Fruit fly (Drosophila melanogaster) whole organism, prepupa: ENCODE results near the gene Osi22.

Source experiments
- CG10631 ChIP-seq: fragments of 200-800 bp; sonication (Bioruptor generic); optimal IDR thresholded peaks from 2 replicates; lab custom pipeline; 2016; ENCODE audit warnings: missing biosample characterization, missing genetic modification characterization
- CG10669 ChIP-seq: fragments of 200-800 bp; sonication (Bioruptor generic); optimal IDR thresholded peaks from 3 replicates; lab custom pipeline; 2018; ENCODE audit warnings: missing biosample characterization, mild to moderate bottlenecking, missing genetic modification characterization, moderate library complexity
- CG11294 ChIP-seq: fragments of 200-800 bp; sonication (Bioruptor generic); IDR thresholded peaks from 2 replicates; pipeline ENCODE4 v1.3.6; 2022; ENCODE audit warnings: missing biosample characterization, missing genetic modification characterization
- CG11762 ChIP-seq: fragments of 200-800 bp; sonication (Bioruptor generic); optimal IDR thresholded peaks from 3 replicates; lab custom pipeline; 2016; ENCODE audit warnings: missing biosample characterization, missing genetic modification characterization; ENCODE audit not compliant: insufficient read depth
- CG11902 ChIP-seq: fragments of 200-800 bp; sonication (Bioruptor generic); optimal IDR thresholded peaks from 3 replicates; lab custom pipeline; 2016; ENCODE audit warnings: missing biosample characterization, missing genetic modification characterization
- CG15336 ChIP-seq: fragments of 200-800 bp; sonication (Bioruptor generic); IDR thresholded peaks from 2 replicates; pipeline ENCODE4 v1.3.6; 2022; ENCODE audit warnings: missing biosample characterization, missing genetic modification characterization
- CG1621 ChIP-seq: fragments of 200-800 bp; sonication (Bioruptor generic); optimal IDR thresholded peaks from 3 replicates; lab custom pipeline; 2018; ENCODE audit warnings: missing biosample characterization, mild to moderate bottlenecking, missing genetic modification characterization
- CG3032 ChIP-seq: fragments of 200-800 bp; optimal IDR thresholded peaks from 2 replicates; lab custom pipeline; 2019; ENCODE audit warnings: missing biosample characterization, mild to moderate bottlenecking, missing genetic modification characterization, moderate library complexity
- CG31627 ChIP-seq: fragments of 200-800 bp; sonication (Bioruptor generic); optimal IDR thresholded peaks from 3 replicates; lab custom pipeline; 2016; ENCODE audit warnings: missing biosample characterization, missing genetic modification characterization
- CG32006 ChIP-seq: fragments of 200-800 bp; sonication (Bioruptor generic); optimal IDR thresholded peaks from 3 replicates; lab custom pipeline; 2017; ENCODE audit warnings: missing biosample characterization, mild to moderate bottlenecking, missing genetic modification characterization
- CG34406 ChIP-seq: fragments of 200-800 bp; sonication (Bioruptor generic); optimal IDR thresholded peaks from 3 replicates; lab custom pipeline; 2016; ENCODE audit warnings: missing biosample characterization, missing genetic modification characterization
- CG4318 ChIP-seq: fragments of 200-800 bp; sonication (Bioruptor generic); optimal IDR thresholded peaks from 3 replicates; lab custom pipeline; 2017; ENCODE audit warnings: missing biosample characterization, mild to moderate bottlenecking, missing genetic modification characterization
- CG6276 ChIP-seq: fragments of 200-800 bp; sonication (Bioruptor generic); optimal IDR thresholded peaks from 2 replicates; lab custom pipeline; 2017; ENCODE audit warnings: missing biosample characterization, mild to moderate bottlenecking, missing genetic modification characterization
- CG6792 ChIP-seq: fragments of 200-800 bp; sonication (Bioruptor generic); optimal IDR thresholded peaks from 3 replicates; lab custom pipeline; 2016; ENCODE audit warnings: missing biosample characterization, missing genetic modification characterization
- CG6854 ChIP-seq: fragments of 200-800 bp; sonication (Bioruptor generic); optimal IDR thresholded peaks from 2 replicates; lab custom pipeline; 2017; ENCODE audit warnings: missing biosample characterization, mild to moderate bottlenecking, missing genetic modification characterization
- CG7368 ChIP-seq: fragments of 200-800 bp; sonication (Bioruptor generic); optimal IDR thresholded peaks from 3 replicates; lab custom pipeline; 2016; ENCODE audit warnings: missing biosample characterization, missing genetic modification characterization
- CG8119 ChIP-seq: fragments of 200-800 bp; sonication (Bioruptor generic); IDR thresholded peaks from 3 replicates; pipeline ENCODE4 v1.3.6; 2022; ENCODE audit warnings: missing biosample characterization, missing genetic modification characterization
- CG8632 ChIP-seq: fragments of 200-800 bp; sonication (Bioruptor generic); optimal IDR thresholded peaks from 3 replicates; lab custom pipeline; 2016; ENCODE audit warnings: missing biosample characterization, missing genetic modification characterization
- Eip78C ChIP-seq: fragments of 200-800 bp; sonication (Bioruptor generic); peaks from one replicate; lab custom pipeline; 2016; ENCODE audit warnings: missing biosample characterization, missing genetic modification characterization
- Eip93F ChIP-seq: fragments of 200-800 bp; sonication (Bioruptor generic); optimal IDR thresholded peaks from 2 replicates; lab custom pipeline; 2016; ENCODE audit warnings: missing biosample characterization, mild to moderate bottlenecking, missing genetic modification characterization
- Ets21C ChIP-seq: fragments of 200-800 bp; sonication (Bioruptor generic); optimal IDR thresholded peaks from 3 replicates; lab custom pipeline; 2016; ENCODE audit warnings: missing biosample characterization, missing genetic modification characterization
- Gug ChIP-seq: fragments of 200-800 bp; sonication (Bioruptor generic); IDR thresholded peaks from 2 replicates; pipeline ENCODE4 v1.3.6; 2022; ENCODE audit warnings: missing biosample characterization, missing genetic modification characterization
- Hr38 ChIP-seq: sonication (Bioruptor generic); optimal IDR thresholded peaks from 2 replicates; lab custom pipeline; 2016; ENCODE audit warnings: missing biosample characterization, missing genetic modification characterization
- Hr4 ChIP-seq: fragments of 200-800 bp; sonication (Bioruptor generic); optimal IDR thresholded peaks from 3 replicates; lab custom pipeline; 2016; ENCODE audit warnings: missing biosample characterization, missing genetic modification characterization
- OdsH ChIP-seq: fragments of 200-800 bp; sonication (Bioruptor generic); optimal IDR thresholded peaks from 3 replicates; lab custom pipeline; 2016; ENCODE audit warnings: missing biosample characterization, missing genetic modification characterization
- acj6 ChIP-seq: fragments of 200-800 bp; sonication (Bioruptor generic); optimal IDR thresholded peaks from 3 replicates; lab custom pipeline; 2016; ENCODE audit warnings: missing biosample characterization, missing genetic modification characterization
- cyc ChIP-seq: fragments of 200-800 bp; sonication (Bioruptor generic); optimal IDR thresholded peaks from 3 replicates; lab custom pipeline; 2016; ENCODE audit warnings: missing biosample characterization, missing genetic modification characterization
- dsx ChIP-seq: fragments of 200-800 bp; optimal IDR thresholded peaks from 3 replicates; lab custom pipeline; 2019; ENCODE audit warnings: missing biosample characterization, mild to moderate bottlenecking, missing genetic modification characterization, moderate library complexity; ENCODE audit not compliant: poor library complexity, severe bottlenecking
- eg ChIP-seq: fragments of 200-800 bp; sonication (Bioruptor generic); IDR thresholded peaks from 3 replicates; pipeline ENCODE4 v1.3.6; 2022; ENCODE audit warnings: missing biosample characterization, missing genetic modification characterization
- esn ChIP-seq: fragments of 200-800 bp; sonication (Bioruptor generic); optimal IDR thresholded peaks from 2 replicates; lab custom pipeline; 2016; ENCODE audit warnings: missing biosample characterization, mild to moderate bottlenecking, missing genetic modification characterization, moderate library complexity
- fd85E ChIP-seq: fragments of 200-800 bp; sonication (Bioruptor generic); optimal IDR thresholded peaks from 3 replicates; lab custom pipeline; 2016; ENCODE audit warnings: missing biosample characterization, missing genetic modification characterization
- net ChIP-seq: fragments of 200-800 bp; sonication (Bioruptor generic); optimal IDR thresholded peaks from 3 replicates; lab custom pipeline; 2016; ENCODE audit warnings: missing biosample characterization, missing genetic modification characterization
- pdm3 ChIP-seq: fragments of 200-800 bp; sonication (Bioruptor generic); optimal IDR thresholded peaks from 3 replicates; lab custom pipeline; 2016; ENCODE audit warnings: missing biosample characterization, missing genetic modification characterization
- salr ChIP-seq, 2 experiments: fragments of 200-800 bp; sonication (Bioruptor generic); optimal IDR thresholded peaks; 3 replicates each; lab custom pipeline; 2016 to 2018; ENCODE audit warnings: missing biosample characterization in 2 of 2, missing genetic modification characterization in 2 of 2, mild to moderate bottlenecking in 1 of 2
- svp ChIP-seq: fragments of 200-800 bp; sonication (Bioruptor generic); peaks from one replicate; lab custom pipeline; 2016; ENCODE audit warnings: missing biosample characterization, missing genetic modification characterization
- vri ChIP-seq: fragments of 200-800 bp; sonication (Bioruptor generic); optimal IDR thresholded peaks from 3 replicates; lab custom pipeline; 2016; ENCODE audit warnings: missing biosample characterization, mild to moderate bottlenecking, missing genetic modification characterization

Osi22 gene

dm6 chr3R:13286118-13286579 lies 4.3 kb upstream of the Osi22 start, which contains the start of gene CG15888:
CG15888 (minus strand) TSS chr3R:13286529.
- TF ChIP-seq esn (GFP tag; lab: Kevin White, UChicago) (no peak), CG10669 (no peak), Eip78C (GFP tag; lab: Kevin White, UChicago) (no peak), fd85E (no peak), CG11762 (GFP tag; lab: Kevin White, UChicago) (no peak), CG6792 (no peak), eg (no peak), CG6854 (GFP tag; lab: Kevin White, UChicago) (no peak), dsx (no peak)
- TF ChIP-seq, all 60 proteins: peak for 0

- TF ChIP-seq eg: peak; percentile 60; the same call in 2 of the 3 replicates
- no peak for TF ChIP-seq CG8632 (GFP tag; lab: Kevin White, UChicago)
- TF ChIP-seq Hr38 (GFP tag; lab: Kevin White, UChicago): no peak
- TF ChIP-seq OdsH (GFP tag; lab: Kevin White, UChicago): no peak
- TF ChIP-seq CG6854 (GFP tag; lab: Kevin White, UChicago): no peak
- TF ChIP-seq CG6276 (GFP tag; lab: Kevin White, UChicago): no peak
- no peak for TF ChIP-seq CG3032
- no peak for TF ChIP-seq CG7368 (GFP tag; lab: Kevin White, UChicago)
- no peak for TF ChIP-seq CG4318
- TF ChIP-seq Hr4 (GFP tag; lab: Kevin White, UChicago): no peak
- TF ChIP-seq CG11902 (GFP tag; lab: Kevin White, UChicago): no peak
- no peak for TF ChIP-seq Gug (GFP tag; lab: Robert Waterston, UW)
- TF ChIP-seq CG15336 (GFP tag; lab: Robert Waterston, UW): peak; percentile 33; the same call in 1 of the 2 replicates
- TF ChIP-seq CG10631 (GFP tag; lab: Kevin White, UChicago): no peak
- TF ChIP-seq pdm3 (GFP tag; lab: Kevin White, UChicago): no peak
- TF ChIP-seq CG1621: no peak
- no peak for TF ChIP-seq CG11762 (GFP tag; lab: Kevin White, UChicago)
- peak; percentile 40 for TF ChIP-seq CG32006 (GFP tag; lab: Kevin White, UChicago)
- no peak for TF ChIP-seq svp (GFP tag; lab: Kevin White, UChicago)
- no peak for TF ChIP-seq CG11294 (GFP tag; lab: Robert Waterston, UW)
- TF ChIP-seq, all 60 proteins: peak for 3
These were observed 1.6 kb upstream of the Osi22 start, which contains the start of gene apn for dm6 chr3R:13288763-13289312. apn (minus strand) TSS chr3R:13288813.

- TF ChIP-seq cyc (GFP tag; lab: Kevin White, UChicago) (no peak), eg (no peak), Eip93F (GFP tag; lab: Kevin White, UChicago) (no peak), CG34406 (GFP tag; lab: Kevin White, UChicago) (no peak), salr (GFP tag; optimal IDR thresholded peaks at IDR 0.05; lab: Kevin White, UChicago) (no peak), Gug (GFP tag; lab: Robert Waterston, UW) (no peak), acj6 (no peak), net (GFP tag; lab: Kevin White, UChicago) (no peak), CG31627 (GFP tag; lab: Kevin White, UChicago) (no peak)
These were observed 2.8 kb downstream of the Osi22 start, which contains the start of gene wntD for dm6 chr3R:13293148-13293756. wntD (minus strand) TSS chr3R:13293198.

dm6 chr3R:13294461-13294860 lies 4.0 kb downstream of the Osi22 start, which contains the start of gene CG8773:
CG8773 (plus strand) TSS chr3R:13294748.
- TF ChIP-seq Ets21C (GFP tag; lab: Kevin White, UChicago) (no peak), Hr38 (GFP tag; lab: Kevin White, UChicago) (no peak), CG8119 (GFP tag; lab: Robert Waterston, UW) (no peak), CG31627 (GFP tag; lab: Kevin White, UChicago) (no peak), vri (GFP tag; lab: Kevin White, UChicago) (peak; percentile 19)
